Worm (Caenorhabditis elegans) whole organism, mixed stage, embryonic: ENCODE results near the gene nhr-239.

Experiments
- M03D4.4 ChIP-seq: sonication (generic microtip); optimal IDR thresholded peaks from 2 replicates; lab custom pipeline; 2017; ENCODE audit warnings: mild to moderate bottlenecking, missing genetic modification characterization, missing compliant biosample characterization
- bed-3 ChIP-seq: fragments of 200-800 bp; sonication (Bioruptor generic); optimal IDR thresholded peaks from 3 replicates; lab custom pipeline; 2018; ENCODE audit warnings: mild to moderate bottlenecking, missing genetic modification characterization, moderate library complexity, missing compliant biosample characterization
- ceh-39 ChIP-seq: fragments of 150-350 bp; optimal IDR thresholded peaks from 2 replicates; lab custom pipeline; 2014; ENCODE audit warnings: missing biosample characterization, missing genetic modification characterization
- ceh-43 ChIP-seq: fragments of 200-800 bp; sonication (Bioruptor generic); optimal IDR thresholded peaks from 2 replicates; lab custom pipeline; 2018; ENCODE audit warnings: mild to moderate bottlenecking, missing genetic modification characterization, moderate library complexity, missing compliant biosample characterization
- ceh-83 ChIP-seq: fragments of 200-800 bp; sonication (Bioruptor generic); optimal IDR thresholded peaks from 2 replicates; lab custom pipeline; 2018; ENCODE audit warnings: mild to moderate bottlenecking, missing genetic modification characterization, missing compliant biosample characterization
- ces-1 ChIP-seq: fragments of 150-350 bp; optimal IDR thresholded peaks from 2 replicates; lab custom pipeline; 2014; ENCODE audit warnings: missing biosample characterization, missing genetic modification reagents, missing genetic modification characterization
- cnd-1 ChIP-seq: fragments of 200-800 bp; sonication (Bioruptor generic); optimal IDR thresholded peaks from 2 replicates; lab custom pipeline; 2018; ENCODE audit warnings: mild to moderate bottlenecking, missing genetic modification characterization, missing compliant biosample characterization
- drap-1 ChIP-seq: fragments of 200-800 bp; sonication (Bioruptor generic); optimal IDR thresholded peaks from 3 replicates; lab custom pipeline; 2018; ENCODE audit warnings: mild to moderate bottlenecking, missing genetic modification characterization, missing compliant biosample characterization
- elt-1 ChIP-seq: sonication (generic microtip); optimal IDR thresholded peaks from 2 replicates; lab custom pipeline; 2017; ENCODE audit warnings: missing genetic modification characterization, mild to moderate bottlenecking, missing compliant biosample characterization, antibody characterized with exemption, moderate library complexity, borderline replicate concordance; ENCODE audit not compliant: insufficient read depth
- elt-3 ChIP-seq: fragments of 150-350 bp; optimal IDR thresholded peaks from 2 replicates; lab custom pipeline; 2014; ENCODE audit warnings: missing biosample characterization, missing genetic modification characterization
- flh-1 ChIP-seq: fragments of 200-800 bp; sonication (Bioruptor generic); optimal IDR thresholded peaks from 2 replicates; lab custom pipeline; 2018; ENCODE audit warnings: mild to moderate bottlenecking, missing genetic modification characterization, moderate library complexity, missing compliant biosample characterization
- ham-2 ChIP-seq: fragments of 200-800 bp; sonication (Bioruptor generic); optimal IDR thresholded peaks from 2 replicates; lab custom pipeline; 2018; ENCODE audit warnings: mild to moderate bottlenecking, missing genetic modification characterization, missing compliant biosample characterization
- hlh-1 ChIP-seq: fragments of 150-350 bp; optimal IDR thresholded peaks from 2 replicates; lab custom pipeline; 2014; ENCODE audit warnings: missing biosample characterization, missing genetic modification reagents, missing genetic modification characterization
- lin-13 ChIP-seq: fragments of 150-350 bp; optimal IDR thresholded peaks from 2 replicates; lab custom pipeline; 2014; ENCODE audit warnings: missing biosample characterization, missing genetic modification characterization
- lin-32 ChIP-seq: fragments of 200-800 bp; sonication (Bioruptor generic); optimal IDR thresholded peaks from 2 replicates; lab custom pipeline; 2018; ENCODE audit warnings: mild to moderate bottlenecking, missing genetic modification characterization, missing compliant biosample characterization
- lsy-2 ChIP-seq: fragments of 150-350 bp; optimal IDR thresholded peaks from 2 replicates; lab custom pipeline; 2014; ENCODE audit warnings: missing biosample characterization, missing genetic modification characterization
- mep-1 ChIP-seq: fragments of 150-350 bp; optimal IDR thresholded peaks from 2 replicates; lab custom pipeline; 2017; ENCODE audit warnings: missing biosample characterization, missing genetic modification reagents, missing genetic modification characterization, inconsistent platforms
- mls-2 ChIP-seq: sonication (generic microtip); optimal IDR thresholded peaks from 2 replicates; lab custom pipeline; 2016; ENCODE audit warnings: mild to moderate bottlenecking, missing genetic modification characterization, moderate library complexity, missing compliant biosample characterization
- nhr-12 ChIP-seq: fragments of 150-350 bp; optimal IDR thresholded peaks from 2 replicates; lab custom pipeline; 2014; ENCODE audit warnings: missing biosample characterization, missing genetic modification characterization
- nhr-2 ChIP-seq: fragments of 150-350 bp; optimal IDR thresholded peaks from 2 replicates; lab custom pipeline; 2014; ENCODE audit warnings: missing biosample characterization, missing genetic modification characterization
- nhr-237 ChIP-seq: fragments of 150-350 bp; optimal IDR thresholded peaks from 2 replicates; lab custom pipeline; 2014; ENCODE audit warnings: missing biosample characterization, missing genetic modification characterization
- nhr-28 ChIP-seq: fragments of 150-350 bp; optimal IDR thresholded peaks from 2 replicates; lab custom pipeline; 2014; ENCODE audit warnings: missing biosample characterization, missing genetic modification characterization
- nhr-76 ChIP-seq: sonication (generic microtip); optimal IDR thresholded peaks from 2 replicates; lab custom pipeline; 2017; ENCODE audit warnings: missing biosample characterization, missing genetic modification characterization
- pha-4 ChIP-seq: fragments of 150-350 bp; optimal IDR thresholded peaks from 2 replicates; lab custom pipeline; 2018; ENCODE audit warnings: missing biosample characterization, missing genetic modification reagents, missing genetic modification characterization
- sem-2 ChIP-seq: fragments of 200-800 bp; sonication (Bioruptor generic); optimal IDR thresholded peaks from 2 replicates; lab custom pipeline; 2018; ENCODE audit warnings: mild to moderate bottlenecking, missing genetic modification characterization, missing compliant biosample characterization
- snpc-4 ChIP-seq: fragments of 150-350 bp; optimal IDR thresholded peaks from 2 replicates; lab custom pipeline; 2014; ENCODE audit warnings: missing biosample characterization, missing genetic modification characterization
- sptf-1 ChIP-seq: sonication (generic microtip); optimal IDR thresholded peaks from 2 replicates; lab custom pipeline; 2017; ENCODE audit warnings: mild to moderate bottlenecking, missing genetic modification characterization, moderate library complexity, missing compliant biosample characterization
- tbx-8 ChIP-seq: fragments of 200-800 bp; sonication (Bioruptor generic); optimal IDR thresholded peaks from 2 replicates; lab custom pipeline; 2018; ENCODE audit warnings: mild to moderate bottlenecking, missing genetic modification characterization, moderate library complexity, missing compliant biosample characterization
- unc-120 ChIP-seq: sonication (generic microtip); optimal IDR thresholded peaks from 2 replicates; lab custom pipeline; 2017; ENCODE audit warnings: missing genetic modification characterization, missing compliant biosample characterization; ENCODE audit not compliant: poor library complexity, severe bottlenecking
- unc-39 ChIP-seq: fragments of 150-350 bp; optimal IDR thresholded peaks from 2 replicates; lab custom pipeline; 2014; ENCODE audit warnings: missing biosample characterization, missing genetic modification characterization
- unc-62 ChIP-seq: fragments of 150-350 bp; optimal IDR thresholded peaks from 2 replicates; lab custom pipeline; 2014; ENCODE audit warnings: missing biosample characterization, missing genetic modification reagents, missing genetic modification characterization
- zip-8 ChIP-seq: fragments of 150-350 bp; optimal IDR thresholded peaks from 2 replicates; lab custom pipeline; 2014; ENCODE audit warnings: missing biosample characterization, missing genetic modification characterization
- ztf-11 ChIP-seq: fragments of 150-350 bp; optimal IDR thresholded peaks from 2 replicates; lab custom pipeline; 2014; ENCODE audit warnings: missing biosample characterization, missing genetic modification characterization

nhr-239 gene

DNA sequence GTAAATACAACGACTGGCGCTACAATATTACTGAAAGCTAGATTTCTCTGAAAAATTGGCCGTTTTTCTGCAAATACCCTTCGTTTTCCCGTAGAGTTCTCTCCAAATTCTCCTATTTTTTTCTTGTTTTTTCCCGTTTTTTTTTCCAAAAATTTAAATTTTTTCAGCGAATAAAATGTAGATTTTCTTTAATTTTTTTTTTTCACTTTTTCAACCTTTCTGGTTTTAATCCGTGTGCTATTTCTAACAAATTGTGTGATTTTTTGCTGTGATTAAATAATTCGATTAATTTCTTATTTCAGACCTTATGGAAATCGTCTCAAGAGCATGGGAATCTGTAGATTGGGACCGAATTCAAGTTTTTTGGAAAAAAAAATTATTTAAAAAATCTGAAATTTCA lies 31.2 kb upstream of the nhr-239 start, which contains the start of gene cone-1:
Gene cone-1, plus strand, starts transcription at position 301 of the 400 bp plus-strand sequence.
- no peak for TF ChIP-seq lin-13
- no peak for TF ChIP-seq sem-2 (GFP tag; lab: Kevin White, UChicago)
- no peak for TF ChIP-seq cnd-1 (tag; lab: Kevin White, UChicago)
- no peak for TF ChIP-seq elt-3 (tag; lab: Kevin White, UChicago)
- TF ChIP-seq snpc-4 (tag; lab: Kevin White, UChicago), result no peak
- no peak for TF ChIP-seq nhr-237 (tag; lab: Kevin White, UChicago)
- TF ChIP-seq lsy-2, result no peak
- TF ChIP-seq unc-120 (tag; lab: Kevin White, UChicago), result no peak
- TF ChIP-seq unc-39 (tag; lab: Kevin White, UChicago), result no peak
- no peak for TF ChIP-seq unc-62 (GFP tag; lab: Kevin White, UChicago)
- no peak for TF ChIP-seq ham-2 (GFP tag; lab: Kevin White, UChicago)
- no peak for TF ChIP-seq ceh-43 (GFP tag; lab: Kevin White, UChicago)
- no peak for TF ChIP-seq nhr-76 (tag; lab: Kevin White, UChicago)
- no peak for TF ChIP-seq nhr-28 (tag; lab: Kevin White, UChicago)
- TF ChIP-seq ztf-11 (tag; lab: Kevin White, UChicago), result no peak
- no peak for TF ChIP-seq lin-32 (GFP tag; lab: Kevin White, UChicago)
- TF ChIP-seq nhr-2 (tag; lab: Kevin White, UChicago), result no peak
- TF ChIP-seq mep-1 (tag; lab: Kevin White, UChicago), result no peak
- no peak for TF ChIP-seq zip-8
- no peak for TF ChIP-seq ceh-39 (tag; lab: Kevin White, UChicago)

DNA sequence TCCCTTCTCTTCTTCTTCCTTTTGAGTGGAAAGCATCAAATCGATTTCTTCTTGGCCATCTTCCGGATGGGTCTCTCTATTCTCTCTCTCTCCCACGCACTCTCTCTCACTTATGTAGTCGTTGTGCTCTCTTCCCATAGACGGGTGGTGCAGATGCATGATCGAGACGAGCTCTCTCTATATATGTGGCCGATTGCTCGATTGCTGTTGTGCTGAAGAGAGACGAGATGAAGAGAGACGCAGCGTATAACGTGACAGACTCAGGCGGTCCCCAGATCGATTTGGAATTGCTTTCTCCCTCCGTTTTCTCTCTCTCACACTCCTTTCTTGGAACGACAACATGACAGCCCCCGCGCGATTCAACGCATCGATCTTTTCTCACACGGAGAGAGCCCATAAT lies 28.8 kb upstream of the nhr-239 start:
- peak; percentile 41 for TF ChIP-seq lin-13
- no peak for TF ChIP-seq bed-3 (GFP tag; lab: Kevin White, UChicago)
- peak; percentile 77 for TF ChIP-seq ces-1 (GFP tag; lab: Kevin White, UChicago)
- peak; percentile 66 for TF ChIP-seq unc-62 (GFP tag; lab: Kevin White, UChicago)
- TF ChIP-seq mls-2, result peak; percentile 55
- TF ChIP-seq ceh-39 (tag; lab: Kevin White, UChicago), result peak; percentile 34
- peak; percentile 31 for TF ChIP-seq mep-1 (tag; lab: Kevin White, UChicago)
- TF ChIP-seq ztf-11 (tag; lab: Kevin White, UChicago), result peak; percentile 68
- TF ChIP-seq elt-1, result no peak
- peak; percentile 35 for TF ChIP-seq cnd-1 (tag; lab: Kevin White, UChicago)
- no peak for TF ChIP-seq tbx-8 (GFP tag; lab: Kevin White, UChicago)

DNA sequence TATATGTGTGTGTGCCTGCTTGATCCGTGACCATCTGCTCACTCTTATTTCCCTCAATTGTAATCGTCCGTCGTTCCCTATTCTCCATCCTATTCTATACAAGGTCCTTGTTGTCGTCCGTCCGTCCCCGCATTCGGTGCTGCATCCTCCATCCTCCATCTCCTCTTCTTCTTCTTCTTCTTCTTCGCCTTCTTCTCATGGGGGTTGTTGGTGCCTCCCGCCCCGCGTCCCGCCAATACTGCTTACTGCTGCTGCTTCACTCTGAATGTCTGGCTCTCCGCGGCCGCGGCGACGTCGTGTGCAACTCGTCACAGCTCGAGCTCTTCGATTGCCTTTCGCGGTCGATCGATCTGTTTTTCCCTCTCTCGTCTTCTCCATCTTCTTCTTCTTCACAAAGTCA lies 26.4 kb upstream of the nhr-239 start:
- TF ChIP-seq lin-13 (no peak), ham-2 (GFP tag; lab: Kevin White, UChicago) (no peak), nhr-12 (no peak), nhr-237 (tag; lab: Kevin White, UChicago) (no peak), nhr-76 (tag; lab: Kevin White, UChicago) (no peak), sem-2 (GFP tag; lab: Kevin White, UChicago) (peak; percentile 35), sptf-1 (tag; lab: Kevin White, UChicago) (peak; percentile 65), elt-1 (no peak), ces-1 (GFP tag; lab: Kevin White, UChicago) (peak; percentile 37), ceh-83 (GFP tag; lab: Kevin White, UChicago) (no peak), mls-2 (peak; percentile 60), hlh-1 (tag; lab: Kevin White, UChicago) (no peak), snpc-4 (tag; lab: Kevin White, UChicago) (no peak), mep-1 (tag; lab: Kevin White, UChicago) (peak; percentile 38), pha-4 (tag; lab: Kevin White, UChicago) (no peak), M03D4.4 (tag; lab: Kevin White, UChicago) (no peak), drap-1 (GFP tag; lab: Kevin White, UChicago) (peak; percentile 49), unc-120 (tag; lab: Kevin White, UChicago) (no peak), cnd-1 (tag; lab: Kevin White, UChicago) (peak; percentile 89)

DNA sequence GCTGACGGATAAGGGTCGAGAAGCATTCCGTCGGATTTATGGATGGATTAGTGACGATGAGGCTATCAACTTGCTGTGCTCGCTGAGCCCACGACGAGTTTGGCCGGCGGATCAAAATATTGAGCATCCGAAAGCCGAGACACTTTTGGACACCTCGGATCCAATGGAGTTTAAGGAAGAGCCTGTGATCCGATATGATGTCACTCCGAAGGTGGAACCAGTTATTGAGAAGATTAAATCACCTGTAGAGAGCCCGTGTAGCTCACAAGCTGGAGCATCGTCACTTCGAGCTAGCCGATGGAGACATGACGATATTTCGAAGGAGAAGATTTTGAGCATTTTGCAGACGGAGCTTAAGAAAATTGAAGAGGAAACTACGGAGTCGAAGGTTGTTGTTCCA lies 21.0 kb upstream of the nhr-239 start:
- no peak for TF ChIP-seq flh-1 (GFP tag; lab: Kevin White, UChicago)
- TF ChIP-seq ztf-11 (tag; lab: Kevin White, UChicago), result no peak
